Worm (Caenorhabditis elegans) whole organism, midembryonic: ENCODE measurements around the gene tax-6.

Experiments used
- T22C8.4 ChIP-seq: fragments of 200-800 bp; sonication (Bioruptor generic); IDR thresholded peaks from 2 replicates; pipeline ENCODE4 v1.3.6; 2022; ENCODE audit warnings: missing genetic modification characterization, missing compliant biosample characterization
- cog-1 ChIP-seq: sonication (generic microtip); optimal IDR thresholded peaks from 2 replicates; lab custom pipeline; 2016; ENCODE audit warnings: missing genetic modification characterization, missing compliant biosample characterization
- klf-2 ChIP-seq: fragments of 200-800 bp; sonication (Bioruptor generic); conservative IDR thresholded peaks from 2 replicates; pipeline ENCODE4 v1.3.6; 2022; ENCODE audit warnings: missing genetic modification reagents, missing genetic modification characterization, missing compliant biosample characterization
- tab-1 ChIP-seq: fragments of 200-800 bp; sonication (Bioruptor generic); IDR thresholded peaks from 2 replicates; pipeline ENCODE4 v1.3.6; 2022; ENCODE audit warnings: missing genetic modification characterization, missing compliant biosample characterization

ce11 chrIV:10503750-10504232 is 2.4 kb upstream of the tax-6 start:
- peak; percentile 38 for TF ChIP-seq cog-1 (tag; lab: Kevin White, UChicago)
- TF ChIP-seq klf-2 (GFP tag; lab: Robert Waterston, UW): no peak
- peak; percentile 75 for TF ChIP-seq T22C8.4 (GFP tag; lab: Robert Waterston, UW)
- no peak for TF ChIP-seq tab-1 (GFP tag; lab: Robert Waterston, UW)
